Fruit fly (Drosophila melanogaster) whole organism, embryonic: ENCODE data around the gene CG17221.
A peak's percentile ranks its signal among the peaks of the same experiment; 100 is the strongest.

ENCODE experiments used
- Asciz ChIP-seq: fragments of 200-800 bp; sonication (Bioruptor generic); optimal IDR thresholded peaks from 2 replicates; lab custom pipeline; 2017; ENCODE audit warnings: missing biosample characterization, mild to moderate bottlenecking, missing genetic modification characterization, missing genetic modification reagents
- CG10274 ChIP-seq: fragments of 200-800 bp; sonication (Bioruptor generic); optimal IDR thresholded peaks from 3 replicates; lab custom pipeline; 2017; ENCODE audit warnings: missing biosample characterization, mild to moderate bottlenecking, missing genetic modification characterization
- CG10431 ChIP-seq: fragments of 200-800 bp; sonication (Bioruptor generic); optimal IDR thresholded peaks from 3 replicates; lab custom pipeline; 2018; ENCODE audit warnings: missing biosample characterization, mild to moderate bottlenecking, missing genetic modification characterization
- CG10462 ChIP-seq: fragments of 200-800 bp; sonication (Bioruptor generic); optimal IDR thresholded peaks from 2 replicates; lab custom pipeline; 2016; ENCODE audit warnings: missing biosample characterization, missing genetic modification characterization
- CG10543 ChIP-seq: fragments of 200-800 bp; sonication (Bioruptor generic); optimal IDR thresholded peaks from 3 replicates; lab custom pipeline; 2017; ENCODE audit warnings: missing biosample characterization, mild to moderate bottlenecking, missing genetic modification characterization, moderate library complexity
- CG10565 ChIP-seq: fragments of 200-800 bp; sonication (Bioruptor generic); optimal IDR thresholded peaks from 3 replicates; lab custom pipeline; 2016; ENCODE audit warnings: missing biosample characterization, mild to moderate bottlenecking, missing genetic modification characterization
- CG10654 ChIP-seq: fragments of 200-800 bp; sonication (Bioruptor generic); optimal IDR thresholded peaks from 2 replicates; lab custom pipeline; 2016; ENCODE audit warnings: missing biosample characterization, missing genetic modification characterization
- CG11398 ChIP-seq: fragments of 200-800 bp; sonication (Bioruptor generic); optimal IDR thresholded peaks from 2 replicates; lab custom pipeline; 2016; ENCODE audit warnings: missing biosample characterization, missing genetic modification characterization
- CG11504 ChIP-seq: fragments of 200-800 bp; sonication (Bioruptor generic); optimal IDR thresholded peaks from 3 replicates; lab custom pipeline; 2019; ENCODE audit warnings: missing biosample characterization, mild to moderate bottlenecking, missing genetic modification characterization, moderate library complexity
- CG11723 ChIP-seq: fragments of 200-800 bp; sonication (Bioruptor generic); optimal IDR thresholded peaks from 2 replicates; lab custom pipeline; 2017; ENCODE audit warnings: missing biosample characterization, mild to moderate bottlenecking, missing genetic modification characterization
- CG13287 ChIP-seq: fragments of 200-800 bp; sonication (Bioruptor generic); IDR thresholded peaks from 2 replicates; pipeline ENCODE4 v1.3.6; 2022; ENCODE audit warnings: missing biosample characterization, missing genetic modification characterization; ENCODE audit not compliant: partially characterized antibody
- CG15269 ChIP-seq: fragments of 200-800 bp; sonication (Bioruptor generic); optimal IDR thresholded peaks from 2 replicates; lab custom pipeline; 2018; ENCODE audit warnings: missing biosample characterization, mild to moderate bottlenecking, missing genetic modification characterization, moderate library complexity
- CG16815 ChIP-seq: fragments of 200-800 bp; sonication (Bioruptor generic); optimal IDR thresholded peaks from 3 replicates; lab custom pipeline; 2017; ENCODE audit warnings: missing biosample characterization, mild to moderate bottlenecking, missing genetic modification characterization
- CG18764 ChIP-seq: fragments of 200-800 bp; sonication (Bioruptor generic); optimal IDR thresholded peaks from 3 replicates; lab custom pipeline; 2016; ENCODE audit warnings: missing biosample characterization, missing genetic modification characterization
- CG3281 ChIP-seq: fragments of 200-800 bp; sonication (Bioruptor generic); optimal IDR thresholded peaks from 3 replicates; lab custom pipeline; 2017; ENCODE audit warnings: missing biosample characterization, mild to moderate bottlenecking, missing genetic modification characterization
- CG3726 ChIP-seq: fragments of 200-800 bp; sonication (Bioruptor generic); IDR thresholded peaks from 3 replicates; pipeline ENCODE4, ENCODE4 v1.3.6; 2022; ENCODE audit warnings: missing biosample characterization, missing genetic modification characterization
- CG4707 ChIP-seq: fragments of 200-800 bp; sonication (Bioruptor generic); optimal IDR thresholded peaks from 2 replicates; lab custom pipeline; 2018; ENCODE audit warnings: missing biosample characterization, mild to moderate bottlenecking, missing genetic modification characterization, moderate library complexity
- CG4730 ChIP-seq: fragments of 200-800 bp; sonication (Bioruptor generic); IDR thresholded peaks from 2 replicates; pipeline ENCODE4 v1.3.6; 2022; ENCODE audit warnings: missing biosample characterization, missing genetic modification characterization
- CG8089 ChIP-seq: fragments of 200-800 bp; sonication (Bioruptor generic); optimal IDR thresholded peaks from 3 replicates; lab custom pipeline; 2016; ENCODE audit warnings: missing biosample characterization, missing genetic modification characterization
- CG8281 ChIP-seq: fragments of 200-800 bp; sonication (Bioruptor generic); optimal IDR thresholded peaks from 2 replicates; lab custom pipeline; 2018; ENCODE audit warnings: missing biosample characterization, mild to moderate bottlenecking, missing genetic modification characterization, moderate library complexity
- CG9797 ChIP-seq: fragments of 200-800 bp; sonication (Bioruptor generic); optimal IDR thresholded peaks from 3 replicates; lab custom pipeline; 2018; ENCODE audit warnings: missing biosample characterization, mild to moderate bottlenecking, missing genetic modification characterization
- Chrac-16 ChIP-seq: fragments of 200-800 bp; sonication (Bioruptor generic); optimal IDR thresholded peaks from 3 replicates; lab custom pipeline; 2016; ENCODE audit warnings: missing biosample characterization, missing genetic modification characterization
- CoRest ChIP-seq: fragments of 200-800 bp; sonication (Bioruptor generic); optimal IDR thresholded peaks from 3 replicates; lab custom pipeline; 2018; ENCODE audit warnings: missing biosample characterization, mild to moderate bottlenecking, missing genetic modification characterization, moderate library complexity
- Dek ChIP-seq: fragments of 200-800 bp; sonication (Bioruptor generic); optimal IDR thresholded peaks from 3 replicates; lab custom pipeline; 2019; ENCODE audit warnings: missing biosample characterization, mild to moderate bottlenecking, missing genetic modification characterization, moderate library complexity
- Fer3 ChIP-seq: fragments of 200-800 bp; sonication (Bioruptor generic); optimal IDR thresholded peaks from 2 replicates; lab custom pipeline; 2018; ENCODE audit warnings: missing biosample characterization, mild to moderate bottlenecking, missing genetic modification characterization, moderate library complexity
- Hr78 ChIP-seq, 2 experiments: fragments of 200-800 bp in 1 of 2; fragments of >200 bp in 1 of 2; sonication (Bioruptor generic) in 1 of 2; optimal IDR thresholded peaks; 2 replicates each; lab custom pipeline; 2017 to 2019; ENCODE audit warnings: missing biosample characterization in 2 of 2, missing genetic modification characterization in 2 of 2, mild to moderate bottlenecking in 1 of 2, moderate library complexity in 1 of 2
- Med ChIP-seq: fragments of 200-800 bp; sonication (Bioruptor generic); peaks from one replicate; lab custom pipeline; 2016; ENCODE audit warnings: missing biosample characterization, missing genetic modification characterization, mild to moderate bottlenecking, inconsistent platforms, moderate library complexity
- NC2β ChIP-seq: fragments of 200-800 bp; sonication (Bioruptor generic); optimal IDR thresholded peaks from 2 replicates; lab custom pipeline; 2016; ENCODE audit warnings: missing biosample characterization, missing genetic modification characterization
- Neu2 ChIP-seq: fragments of 200-800 bp; sonication (Bioruptor generic); optimal IDR thresholded peaks from 3 replicates; lab custom pipeline; 2016; ENCODE audit warnings: missing biosample characterization, missing genetic modification characterization, borderline replicate concordance
- Optix ChIP-seq: fragments of 200-800 bp; sonication (Bioruptor generic); IDR thresholded peaks from 3 replicates; pipeline ENCODE4 v1.3.6; 2022; ENCODE audit warnings: missing biosample characterization, missing genetic modification characterization
- Rx ChIP-seq: fragments of 200-800 bp; sonication (Bioruptor generic); IDR thresholded peaks from 2 replicates; pipeline ENCODE4 v1.3.6; 2022; ENCODE audit warnings: missing biosample characterization, missing genetic modification characterization
- Sry-β ChIP-seq: fragments of 200-800 bp; sonication (Bioruptor generic); optimal IDR thresholded peaks from 2 replicates; lab custom pipeline; 2018; ENCODE audit warnings: missing biosample characterization, mild to moderate bottlenecking, missing genetic modification characterization, moderate library complexity
- Taf1 ChIP-seq: fragments of 200-800 bp; sonication (Bioruptor generic); IDR thresholded peaks from 2 replicates; pipeline ENCODE4 v1.3.6; 2022; ENCODE audit warnings: missing biosample characterization, missing genetic modification characterization
- bowl ChIP-seq: fragments of 200-800 bp; sonication (Bioruptor generic); IDR thresholded peaks from 2 replicates; pipeline ENCODE4 v1.3.6; 2022; ENCODE audit warnings: missing biosample characterization, missing genetic modification characterization
- bsh ChIP-seq, 2 experiments: fragments of 200-800 bp; sonication (Bioruptor generic); optimal IDR thresholded peaks; 2 replicates each; lab custom pipeline; 2017 to 2018; ENCODE audit warnings: mild to moderate bottlenecking in 2 of 2, missing biosample characterization in 2 of 2, missing genetic modification characterization in 2 of 2, moderate library complexity in 1 of 2
- ci ChIP-seq: fragments of 200-800 bp; sonication (Bioruptor generic); IDR thresholded peaks from 3 replicates; pipeline ENCODE4 v1.3.6; 2022; ENCODE audit warnings: missing biosample characterization, missing genetic modification characterization
- emc ChIP-seq: fragments of 200-800 bp; sonication (Bioruptor generic); optimal IDR thresholded peaks from 2 replicates; lab custom pipeline; 2016; ENCODE audit warnings: missing biosample characterization, missing genetic modification characterization
- en ChIP-seq: fragments of 200-800 bp; sonication (Bioruptor generic); optimal IDR thresholded peaks from 2 replicates; lab custom pipeline; 2016; ENCODE audit warnings: missing biosample characterization, missing genetic modification characterization
- esg ChIP-seq: fragments of 200-800 bp; sonication (Bioruptor generic); conservative IDR thresholded peaks from 2 replicates; pipeline ENCODE4 v1.3.6; 2022; ENCODE audit warnings: missing biosample characterization, missing genetic modification characterization
- fd96Cb ChIP-seq: fragments of 200-800 bp; sonication (Bioruptor generic); optimal IDR thresholded peaks from 2 replicates; lab custom pipeline; 2018; ENCODE audit warnings: missing biosample characterization, mild to moderate bottlenecking, missing genetic modification characterization, moderate library complexity
- grn ChIP-seq: fragments of 200-800 bp; sonication (Bioruptor generic); optimal IDR thresholded peaks from 3 replicates; lab custom pipeline; 2017; ENCODE audit warnings: missing biosample characterization, missing genetic modification characterization
- gt ChIP-seq: fragments of 200-800 bp; sonication (Bioruptor generic); IDR thresholded peaks from 2 replicates; pipeline ENCODE4 v1.3.6; 2022; ENCODE audit warnings: missing biosample characterization, missing genetic modification characterization
- hbn ChIP-seq: fragments of 200-800 bp; sonication (Bioruptor generic); IDR thresholded peaks from 2 replicates; pipeline ENCODE4 v1.3.6; 2022; ENCODE audit warnings: missing biosample characterization, missing genetic modification characterization; ENCODE audit not compliant: partially characterized antibody
- hkb ChIP-seq, 2 experiments: fragments of 200-800 bp in 1 of 2; fragments of >200 bp in 1 of 2; sonication (Bioruptor generic) in 1 of 2; IDR thresholded peaks in 1 of 2; optimal IDR thresholded peaks in 1 of 2; 2 replicates each; pipeline versions ENCODE4 v1.3.6 to Lab custom; 2017 to 2022; ENCODE audit warnings: missing biosample characterization in 1 of 2, missing genetic modification characterization in 1 of 2
- maf-S ChIP-seq: fragments of 200-800 bp; sonication (Bioruptor generic); optimal IDR thresholded peaks from 2 replicates; lab custom pipeline; 2016; ENCODE audit warnings: missing biosample characterization, missing genetic modification characterization
- mam ChIP-seq: fragments of 200-800 bp; sonication (Bioruptor generic); optimal IDR thresholded peaks from 3 replicates; lab custom pipeline; 2016; ENCODE audit warnings: missing biosample characterization, missing genetic modification characterization
- ro ChIP-seq: fragments of 200-800 bp; sonication (Bioruptor generic); IDR thresholded peaks from 2 replicates; pipeline ENCODE4 v1.3.6; 2022; ENCODE audit warnings: missing biosample characterization, missing genetic modification characterization
- toy ChIP-seq: fragments of 200-800 bp; sonication (Bioruptor generic); IDR thresholded peaks from 2 replicates; pipeline ENCODE4 v1.3.6; 2022; ENCODE audit warnings: missing biosample characterization, missing genetic modification characterization
- usp ChIP-seq: fragments of >200 bp; optimal IDR thresholded peaks from 2 replicates; lab custom pipeline; 2017; ENCODE audit warnings: missing biosample characterization, missing genetic modification characterization
- zf30C ChIP-seq: fragments of 200-800 bp; sonication (Bioruptor generic); optimal IDR thresholded peaks from 3 replicates; lab custom pipeline; 2018; ENCODE audit warnings: missing biosample characterization, mild to moderate bottlenecking, missing genetic modification characterization

The CG17221 gene

dm6 chr2L:2999113-2999512 is 40.7 kb upstream of the CG17221 start, which contains the start of gene Ccdc85 (continued):
- no peak for TF ChIP-seq grn (GFP tag; lab: Kevin White, UChicago)
- no peak for TF ChIP-seq Neu2
- no peak for TF ChIP-seq CG11504 (tag; lab: Kevin White, UChicago)
- no peak for TF ChIP-seq bowl (GFP tag; lab: Robert Waterston, UW)
- TF ChIP-seq CG8089 (GFP tag; lab: Kevin White, UChicago): no peak
- no peak for TF ChIP-seq Chrac-16
- no peak for TF ChIP-seq CG10543
- TF ChIP-seq Dek (tag; lab: Kevin White, UChicago): no peak
- TF ChIP-seq CG18764 (GFP tag; lab: Kevin White, UChicago): no peak
- no peak for TF ChIP-seq bsh (GFP tag; optimal IDR thresholded peaks at IDR 0.05; lab: Kevin White, UChicago)
- no peak for TF ChIP-seq CG4730 (GFP tag; lab: Robert Waterston, UW)
- TF ChIP-seq CG10462 (GFP tag; lab: Kevin White, UChicago): no peak
- TF ChIP-seq NC2β: peak; percentile 26
- no peak for TF ChIP-seq CG3726 (GFP tag; lab: Robert Waterston, UW)
- TF ChIP-seq CG13287 (GFP tag; lab: Robert Waterston, UW): peak; percentile 96
- TF ChIP-seq Asciz: no peak
- TF ChIP-seq CG10565 (GFP tag; lab: Kevin White, UChicago): no peak
- TF ChIP-seq Taf1: no peak
- peak; percentile 93 for TF ChIP-seq Med (GFP tag; lab: Kevin White, UChicago)
- no peak for TF ChIP-seq CG4707
- no peak for TF ChIP-seq emc (GFP tag; lab: Kevin White, UChicago)
- no peak for TF ChIP-seq gt (GFP tag; lab: Robert Waterston, UW)
- no peak for TF ChIP-seq Hr78 (GFP tag; optimal IDR thresholded peaks at IDR 0.05; lab: Kevin White, UChicago)
- no peak for TF ChIP-seq Fer3
- TF ChIP-seq Sry-β (GFP tag; lab: Kevin White, UChicago): peak; percentile 3
- no peak for TF ChIP-seq Optix
- TF ChIP-seq en (GFP tag; lab: Kevin White, UChicago): no peak
- TF ChIP-seq ci (GFP tag; lab: Robert Waterston, UW): peak; percentile 76
- TF ChIP-seq hbn (GFP tag; lab: Robert Waterston, UW): peak; percentile 95
- no peak for TF ChIP-seq esg (GFP tag; lab: Robert Waterston, UW)
- no peak for TF ChIP-seq maf-S
- TF ChIP-seq usp (GFP tag; lab: Kevin White, UChicago): no peak
- no peak for TF ChIP-seq ro
- TF ChIP-seq CoRest: no peak
- no peak for TF ChIP-seq Rx (GFP tag; lab: Robert Waterston, UW)
- TF ChIP-seq CG10274: no peak
- TF ChIP-seq CG10431 (GFP tag; lab: Kevin White, UChicago): no peak
- no peak for TF ChIP-seq CG10654
- no peak for TF ChIP-seq CG11398 (GFP tag; lab: Kevin White, UChicago)
- no peak for TF ChIP-seq CG15269 (tag; lab: Kevin White, UChicago)
- no peak for TF ChIP-seq zf30C (GFP tag; lab: Kevin White, UChicago)
- no peak for TF ChIP-seq hkb (optimal IDR thresholded peaks at IDR 0.05; lab: Kevin White, UChicago)
- TF ChIP-seq hkb (GFP tag; IDR thresholded peaks at IDR 0.05; lab: Robert Waterston, UW): 0 out of 2 replicates have a peak, but pooled peaks have one; percentile 7
- no peak for TF ChIP-seq CG11723
- no peak for TF ChIP-seq CG16815 (GFP tag; lab: Kevin White, UChicago)
- no peak for TF ChIP-seq fd96Cb (tag; lab: Kevin White, UChicago)
- no peak for TF ChIP-seq CG8281 (tag; lab: Kevin White, UChicago)
- TF ChIP-seq CG9797 (GFP tag; lab: Kevin White, UChicago): peak; percentile 37
- no peak for TF ChIP-seq CG3281 (GFP tag; lab: Kevin White, UChicago)
- TF ChIP-seq toy (GFP tag; lab: Robert Waterston, UW): no peak
- no peak for TF ChIP-seq mam (GFP tag; lab: Kevin White, UChicago)
